Worm (Caenorhabditis elegans) whole organism, young adult: ENCODE data around the gene clec-191.
"Not testable (repeated sequence)": the region's sequence is repeated elsewhere in the genome, so short reads cannot be mapped to it uniquely, and the experiment has no call there.

Source experiments
- B0336.3 ChIP-seq: fragments of 200-800 bp; sonication (Bioruptor generic); IDR thresholded peaks from 2 replicates; pipeline ENCODE4 v1.3.6; 2022; ENCODE audit warnings: missing genetic modification characterization, missing compliant biosample characterization
- C06A6.2 ChIP-seq: fragments of 200-800 bp; sonication (Bioruptor generic); conservative IDR thresholded peaks from 2 replicates; pipeline ENCODE4 v1.3.6; 2022; ENCODE audit warnings: missing genetic modification characterization, missing compliant biosample characterization
- C17E4.6 ChIP-seq: fragments of 200-800 bp; sonication (Bioruptor generic); IDR thresholded peaks from 2 replicates; pipeline ENCODE4 v1.3.6; 2022; ENCODE audit warnings: missing genetic modification reagents, missing genetic modification characterization, missing compliant biosample characterization
- F10E7.11 ChIP-seq: sonication (generic microtip); optimal IDR thresholded peaks from 2 replicates; lab custom pipeline; 2017; ENCODE audit warnings: mild to moderate bottlenecking, missing genetic modification characterization, moderate library complexity, missing compliant biosample characterization
- F33H1.4 ChIP-seq: fragments of 200-800 bp; sonication (Bioruptor generic); IDR thresholded peaks from 2 replicates; pipeline ENCODE4 v1.3.6; 2022; ENCODE audit warnings: missing genetic modification reagents, missing genetic modification characterization, missing compliant biosample characterization
- F57A8.1 ChIP-seq: fragments of 200-800 bp; sonication (Bioruptor generic); optimal IDR thresholded peaks from 2 replicates; lab custom pipeline; 2018; ENCODE audit warnings: mild to moderate bottlenecking, missing genetic modification characterization, moderate library complexity, missing compliant biosample characterization
- F57C9.4 ChIP-seq: sonication (generic microtip); optimal IDR thresholded peaks from 2 replicates; lab custom pipeline; 2017; ENCODE audit warnings: mild to moderate bottlenecking, missing genetic modification characterization, missing compliant biosample characterization
- T26A5.8 ChIP-seq: sonication (generic microtip); optimal IDR thresholded peaks from 2 replicates; lab custom pipeline; 2016; ENCODE audit warnings: missing genetic modification characterization, missing compliant biosample characterization
- Y95B8A.8 ChIP-seq: fragments of 200-800 bp; sonication (Bioruptor generic); IDR thresholded peaks from 2 replicates; pipeline ENCODE4 v1.3.6; 2022; ENCODE audit warnings: missing genetic modification reagents, missing genetic modification characterization, missing compliant biosample characterization
- attf-6 ChIP-seq: fragments of 200-800 bp; sonication (Bioruptor generic); IDR thresholded peaks from 2 replicates; pipeline ENCODE4 v1.3.6; 2022; ENCODE audit warnings: missing genetic modification reagents, missing genetic modification characterization, missing compliant biosample characterization
- cebp-2 ChIP-seq: fragments of 200-800 bp; sonication (Bioruptor generic); IDR thresholded peaks from 2 replicates; pipeline ENCODE4 v1.3.6; 2022; ENCODE audit warnings: missing genetic modification characterization, missing compliant biosample characterization
- ceh-40 ChIP-seq: fragments of 200-800 bp; sonication (Bioruptor generic); IDR thresholded peaks from 2 replicates; pipeline ENCODE4 v1.3.6; 2022; ENCODE audit warnings: missing genetic modification characterization, missing compliant biosample characterization
- ceh-58 ChIP-seq: fragments of 200-800 bp; sonication (Bioruptor generic); IDR thresholded peaks from 2 replicates; pipeline ENCODE4 v1.3.6; 2022; ENCODE audit warnings: missing genetic modification characterization, missing compliant biosample characterization
- ceh-79 ChIP-seq: sonication (generic microtip); optimal IDR thresholded peaks from 2 replicates; lab custom pipeline; 2017; ENCODE audit warnings: mild to moderate bottlenecking, missing genetic modification characterization, missing compliant biosample characterization
- dpl-1 ChIP-seq: fragments of 150-350 bp; optimal IDR thresholded peaks from 2 replicates; lab custom pipeline; 2014; ENCODE audit warnings: missing biosample characterization, missing genetic modification reagents, missing genetic modification characterization
- egl-18 ChIP-seq: fragments of 200-800 bp; sonication (Bioruptor generic); IDR thresholded peaks from 2 replicates; pipeline ENCODE4 v1.3.6; 2022; ENCODE audit warnings: missing genetic modification reagents, missing genetic modification characterization, missing compliant biosample characterization
- hlh-12 ChIP-seq: sonication (generic microtip); optimal IDR thresholded peaks from 2 replicates; lab custom pipeline; 2016; ENCODE audit warnings: missing genetic modification characterization, missing compliant biosample characterization
- hlh-26 ChIP-seq: fragments of 200-800 bp; sonication (Bioruptor generic); conservative IDR thresholded peaks from 2 replicates; pipeline ENCODE4 v1.3.6; 2022; ENCODE audit warnings: missing genetic modification reagents, missing genetic modification characterization, missing compliant biosample characterization
- hrde-1 ChIP-seq: sonication (generic microtip); optimal IDR thresholded peaks from 2 replicates; lab custom pipeline; 2016; ENCODE audit warnings: missing genetic modification characterization, mild to moderate bottlenecking, missing compliant biosample characterization, moderate library complexity, missing genotype, missing genetic modification reagents, borderline replicate concordance
- lag-1 ChIP-seq: fragments of 200-800 bp; sonication (Bioruptor generic); IDR thresholded peaks from 2 replicates; pipeline ENCODE4 v1.3.6; 2022; ENCODE audit warnings: missing genetic modification reagents, missing genetic modification characterization, missing compliant biosample characterization
- lin-54 ChIP-seq: fragments of 200-800 bp; sonication (Bioruptor generic); optimal IDR thresholded peaks from 2 replicates; lab custom pipeline; 2018; ENCODE audit warnings: mild to moderate bottlenecking, missing genetic modification characterization, missing compliant biosample characterization
- lir-1 ChIP-seq: fragments of 200-800 bp; sonication (Bioruptor generic); conservative IDR thresholded peaks from 2 replicates; pipeline ENCODE4 v1.3.6; 2022; ENCODE audit warnings: missing genetic modification reagents, missing genetic modification characterization, missing compliant biosample characterization
- madf-10 ChIP-seq: sonication (generic microtip); optimal IDR thresholded peaks from 2 replicates; lab custom pipeline; 2016; ENCODE audit warnings: mild to moderate bottlenecking, missing genetic modification characterization, missing compliant biosample characterization
- madf-8 ChIP-seq: fragments of 200-800 bp; sonication (Bioruptor generic); conservative IDR thresholded peaks from 2 replicates; pipeline ENCODE4 v1.3.6; 2022; ENCODE audit warnings: missing genetic modification reagents, missing genetic modification characterization, missing compliant biosample characterization
- mes-4 ChIP-seq: sonication (generic microtip); optimal IDR thresholded peaks from 2 replicates; lab custom pipeline; 2016; ENCODE audit warnings: missing genotype, missing genetic modification characterization, missing compliant biosample characterization
- nfya-1 ChIP-seq: sonication (generic microtip); optimal IDR thresholded peaks from 2 replicates; lab custom pipeline; 2017; ENCODE audit warnings: antibody characterized with exemption, missing compliant biosample characterization, missing genetic modification characterization, borderline replicate concordance; ENCODE audit not compliant: insufficient read depth
- nhr-179 ChIP-seq: sonication (generic microtip); optimal IDR thresholded peaks from 2 replicates; lab custom pipeline; 2016; ENCODE audit warnings: mild to moderate bottlenecking, missing genetic modification characterization, missing compliant biosample characterization
- nhr-27 ChIP-seq: fragments of 200-800 bp; sonication (Bioruptor generic); optimal IDR thresholded peaks from 2 replicates; lab custom pipeline; 2018; ENCODE audit warnings: mild to moderate bottlenecking, missing genetic modification characterization, moderate library complexity, missing compliant biosample characterization
- nhr-80 ChIP-seq: sonication (generic microtip); optimal IDR thresholded peaks from 2 replicates; lab custom pipeline; 2016; ENCODE audit warnings: missing genetic modification characterization, missing compliant biosample characterization
- rcor-1 ChIP-seq: fragments of 200-800 bp; sonication (Bioruptor generic); IDR thresholded peaks from 2 replicates; pipeline ENCODE4 v1.3.6; 2022; ENCODE audit warnings: missing genetic modification reagents, missing genetic modification characterization, missing compliant biosample characterization
- snpc-1.3 ChIP-seq: sonication (generic microtip); optimal IDR thresholded peaks from 2 replicates; lab custom pipeline; 2017; ENCODE audit warnings: missing genetic modification characterization, mild to moderate bottlenecking, missing compliant biosample characterization, antibody characterized with exemption, moderate library complexity, missing genotype, missing genetic modification reagents; ENCODE audit not compliant: insufficient read depth
- snpc-3.4 ChIP-seq: sonication (generic microtip); optimal IDR thresholded peaks from 2 replicates; lab custom pipeline; 2017; ENCODE audit warnings: missing genetic modification characterization, mild to moderate bottlenecking, missing compliant biosample characterization, antibody characterized with exemption, moderate library complexity, missing genotype, missing genetic modification reagents
- snpc-4 ChIP-seq, 5 experiments: fragments of 150-350 bp in 1 of 5; sonication (generic microtip) in 4 of 5; optimal IDR thresholded peaks; 2 replicates each; lab custom pipeline; 2014 to 2018; ENCODE audit warnings: missing genetic modification characterization in 5 of 5, missing biosample characterization in 3 of 5, antibody characterized with exemption in 2 of 5, mild to moderate bottlenecking in 2 of 5, missing compliant biosample characterization in 2 of 5, missing genotype in 2 of 5, moderate library complexity in 2 of 5, missing genetic modification reagents in 1 of 5
- somi-1 ChIP-seq: fragments of 200-800 bp; sonication (Bioruptor generic); optimal IDR thresholded peaks from 2 replicates; lab custom pipeline; 2018; ENCODE audit warnings: mild to moderate bottlenecking, missing genetic modification characterization, missing compliant biosample characterization
- tbp1 ChIP-seq: fragments of 200-800 bp; sonication (Bioruptor generic); optimal IDR thresholded peaks from 2 replicates; lab custom pipeline; 2018; ENCODE audit warnings: mild to moderate bottlenecking, missing genetic modification characterization, missing compliant biosample characterization
- unc-62 ChIP-seq: fragments of 150-350 bp; optimal IDR thresholded peaks from 2 replicates; lab custom pipeline; 2014; ENCODE audit warnings: missing biosample characterization, missing genetic modification reagents, missing genetic modification characterization
- zfh-2 ChIP-seq: fragments of 200-800 bp; sonication (Bioruptor generic); conservative IDR thresholded peaks from 2 replicates; pipeline ENCODE4 v1.3.6; 2022; ENCODE audit warnings: missing genetic modification reagents, missing genetic modification characterization, missing compliant biosample characterization
- zim-3 ChIP-seq: sonication (generic microtip); optimal IDR thresholded peaks from 2 replicates; lab custom pipeline; 2017; ENCODE audit warnings: mild to moderate bottlenecking, missing genetic modification characterization, moderate library complexity, missing compliant biosample characterization

The clec-191 gene

DNA sequence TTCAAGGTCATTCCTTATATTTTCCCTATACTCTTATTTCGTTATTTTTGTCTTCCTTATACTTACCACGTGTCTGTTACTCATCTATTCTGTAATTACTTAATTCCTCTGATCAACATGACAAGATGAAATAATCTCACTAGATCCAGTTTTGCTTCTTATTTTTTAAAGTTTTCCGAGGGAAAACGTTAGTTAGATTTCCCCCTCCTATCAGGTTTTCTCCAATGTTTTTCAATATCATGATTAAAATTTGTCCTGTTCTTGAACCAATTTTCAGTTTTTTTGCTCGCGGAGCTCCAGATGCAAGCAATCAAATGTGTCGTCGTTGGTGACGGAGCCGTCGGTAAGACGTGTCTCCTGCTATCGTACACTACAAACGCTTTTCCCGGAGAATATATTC is 27.4 kb upstream of the clec-191 start, which contains the start of gene rac-2:
TSS of gene rac-2 (plus strand) at position 301 of the 400 bp plus-strand sequence.
- TF ChIP-seq dpl-1 (GFP tag; lab: Kevin White, UChicago); rcor-1 (GFP tag; lab: Robert Waterston, UW); zfh-2 (GFP tag; lab: Robert Waterston, UW): not testable (repeated sequence)

DNA sequence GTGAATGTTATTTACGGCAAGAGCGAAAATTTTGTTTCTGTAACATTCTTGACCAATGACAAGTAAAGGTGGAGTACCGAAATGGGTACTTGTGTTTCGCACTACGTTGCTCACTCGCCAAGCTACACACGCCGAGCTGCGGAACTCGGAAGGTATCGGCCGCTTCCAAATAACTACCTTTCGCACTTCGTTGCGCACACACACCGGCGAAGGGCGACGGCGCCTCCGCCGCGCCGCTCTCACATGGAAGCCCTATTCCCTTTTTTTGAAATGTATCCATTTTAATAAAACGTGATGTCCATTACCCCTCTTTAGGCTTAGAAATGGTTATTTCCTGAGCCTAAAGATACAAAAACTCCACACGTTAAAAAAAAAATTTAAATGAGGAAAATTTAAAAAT is 26.4 kb upstream of the clec-191 start:
- no peak for TF ChIP-seq snpc-4 (GFP tag; optimal IDR thresholded peaks at IDR 0.05; lab: Kevin White, UChicago)
- peak in 2 of 4 experiments; percentile 73 to 80 for TF ChIP-seq snpc-4 (tag; optimal IDR thresholded peaks at IDR 0.05; lab: Kevin White, UChicago)
- TF ChIP-seq somi-1 (GFP tag; lab: Kevin White, UChicago): no peak
- peak; percentile 82; the same call in 1 of the 2 replicates for TF ChIP-seq attf-6 (GFP tag; lab: Robert Waterston, UW)

DNA sequence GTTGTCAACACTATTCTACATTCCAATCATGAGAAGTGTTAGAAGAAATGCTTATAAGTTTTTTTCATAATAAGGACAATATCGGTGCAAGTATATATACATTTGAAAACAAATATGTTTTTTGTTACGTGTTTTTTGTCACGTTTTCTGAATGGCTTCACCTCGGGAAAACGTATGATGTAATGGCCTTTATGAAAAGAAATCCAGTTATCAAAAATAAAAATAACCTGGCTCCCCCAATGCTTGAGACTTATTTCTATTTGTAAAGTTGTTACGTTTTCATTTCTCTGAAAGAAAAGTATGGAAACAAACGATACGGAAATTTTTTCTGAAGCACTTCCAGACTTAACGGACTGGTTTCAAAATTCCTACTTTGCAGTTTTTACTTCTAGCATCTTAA is 18.3 kb upstream of the clec-191 start, which contains the start of gene srz-72:
TSS of gene srz-72 (plus strand) at position 301 of the 400 bp plus-strand sequence.
- TF ChIP-seq hlh-26 (no peak), mes-4 (tag; lab: Kevin White, UChicago) (no peak), T26A5.8 (no peak), nhr-179 (tag; lab: Kevin White, UChicago) (no peak), nhr-27 (tag; lab: Kevin White, UChicago) (no peak), ceh-79 (tag; lab: Kevin White, UChicago) (no peak), zfh-2 (GFP tag; lab: Robert Waterston, UW) (no peak), snpc-4 (GFP tag; optimal IDR thresholded peaks at IDR 0.05; lab: Kevin White, UChicago) (no peak), snpc-4 (tag; optimal IDR thresholded peaks at IDR 0.05; lab: Kevin White, UChicago) (no peak), F10E7.11 (tag; lab: Kevin White, UChicago) (no peak), snpc-1.3 (tag; lab: Kevin White, UChicago) (no peak)

DNA sequence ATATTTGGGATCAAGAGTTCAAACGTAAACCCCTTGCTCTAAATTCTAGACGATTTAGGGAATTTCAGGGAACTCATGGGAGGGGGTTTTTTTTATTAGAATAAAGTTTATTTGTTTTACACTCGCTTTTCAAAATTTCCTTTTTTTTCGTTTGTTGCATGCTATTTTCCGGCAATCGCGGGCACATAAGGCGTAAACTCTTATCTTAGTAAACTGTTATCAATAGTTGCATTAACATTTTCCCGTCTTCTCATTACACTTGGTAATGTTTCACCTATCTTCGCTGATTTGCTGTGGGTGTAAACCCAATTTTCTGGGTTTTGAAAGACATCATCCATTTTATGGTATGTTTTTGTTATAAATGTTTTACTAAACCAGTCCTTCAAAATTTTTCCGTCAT is 13.4 kb upstream of the clec-191 start:
- TF ChIP-seq F57C9.4 (tag; lab: Kevin White, UChicago): no peak
- no peak for TF ChIP-seq F33H1.4 (GFP tag; lab: Robert Waterston, UW)
- TF ChIP-seq F57A8.1 (GFP tag; lab: Kevin White, UChicago): no peak
- TF ChIP-seq lag-1 (GFP tag; lab: Robert Waterston, UW): no peak
- TF ChIP-seq lir-1 (GFP tag; lab: Robert Waterston, UW): no peak
- TF ChIP-seq hlh-26: no peak
- no peak for TF ChIP-seq ceh-58
- TF ChIP-seq nhr-179 (tag; lab: Kevin White, UChicago): no peak
- TF ChIP-seq zim-3: no peak

DNA sequence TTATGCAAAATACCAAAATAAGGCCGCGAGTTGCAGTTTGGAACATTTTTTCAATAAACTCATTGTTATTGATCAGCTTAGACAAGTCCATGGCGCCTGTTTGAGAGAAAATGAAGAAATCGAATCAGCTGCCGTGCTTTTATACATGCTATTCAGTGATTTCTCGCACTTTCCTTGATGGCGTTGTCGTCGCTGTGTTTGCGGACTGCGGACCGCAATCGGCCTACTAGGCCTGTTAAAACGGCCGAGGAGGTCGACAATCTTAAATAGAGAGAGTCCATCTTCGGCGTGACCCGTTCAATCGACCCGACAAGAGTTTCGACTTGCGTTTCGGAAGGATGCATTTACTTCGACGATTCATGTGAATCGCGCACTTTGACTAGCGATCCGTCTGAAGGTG is 10.2 kb upstream of the clec-191 start, which contains the start of gene srz-75:
TSS of gene srz-75 (minus strand) at position 101 of the 400 bp plus-strand sequence.
- TF ChIP-seq egl-18 (no peak), tbp1 (GFP tag; lab: Kevin White, UChicago) (no peak), cebp-2 (GFP tag; lab: Robert Waterston, UW) (no peak)

DNA sequence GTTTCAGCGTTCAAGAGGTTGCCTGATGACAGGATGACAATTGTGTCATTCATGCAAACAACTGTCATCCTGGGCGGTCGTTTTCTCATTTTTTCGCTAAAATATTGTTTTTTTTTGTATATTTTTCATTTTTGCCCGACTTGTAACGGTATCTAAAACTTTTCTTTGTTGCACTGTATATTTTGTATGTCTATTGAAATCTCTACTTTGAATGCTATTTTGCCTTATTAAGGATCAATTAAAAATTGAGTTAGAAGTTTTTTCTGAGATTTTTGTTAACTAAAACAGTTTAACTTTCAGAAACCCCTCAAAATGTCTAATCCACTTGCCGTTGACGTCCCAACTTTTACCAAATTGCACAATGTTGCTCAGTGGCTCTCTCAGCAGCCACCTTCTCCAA is 2.6 kb downstream of the clec-191 start, which contains the start of gene ccch-2:
TSS of gene ccch-2 (plus strand) at position 301 of the 400 bp plus-strand sequence.
- no peak for TF ChIP-seq zfh-2 (GFP tag; lab: Robert Waterston, UW)
- no peak for TF ChIP-seq hrde-1
- TF ChIP-seq B0336.3: no peak
- no peak for TF ChIP-seq F10E7.11 (tag; lab: Kevin White, UChicago)
- TF ChIP-seq unc-62 (GFP tag; lab: Kevin White, UChicago): no peak
- no peak for TF ChIP-seq snpc-3.4 (tag; lab: Kevin White, UChicago)
- no peak for TF ChIP-seq C06A6.2 (GFP tag; lab: Robert Waterston, UW)
- no peak for TF ChIP-seq hlh-12
- no peak for TF ChIP-seq madf-8 (GFP tag; lab: Robert Waterston, UW)
- no peak for TF ChIP-seq dpl-1 (GFP tag; lab: Kevin White, UChicago)
- TF ChIP-seq madf-10 (tag; lab: Kevin White, UChicago): no peak
- TF ChIP-seq lir-1 (GFP tag; lab: Robert Waterston, UW): no peak
- TF ChIP-seq nhr-80 (tag; lab: Kevin White, UChicago): no peak
- TF ChIP-seq nfya-1: no peak
- TF ChIP-seq lin-54 (GFP tag; lab: Kevin White, UChicago): no peak
- no peak for TF ChIP-seq Y95B8A.8 (GFP tag; lab: Robert Waterston, UW)
- no peak for TF ChIP-seq C17E4.6 (GFP tag; lab: Robert Waterston, UW)
- TF ChIP-seq ceh-40 (GFP tag; lab: Robert Waterston, UW): no peak
